Worm (Caenorhabditis elegans): Measurements from ENCODE around the gene nrde-1.

nrde-1 gene

ce11 chrIII:3670984-3671383 lies 42.3 kb upstream of the nrde-1 start:
- no peak for TF ChIP-seq unc-120 (tag; optimal IDR thresholded peaks at IDR 0.05; ENCODE audit: poor library complexity, severe bottlenecking)
- no peak for TF ChIP-seq ceh-43 (GFP tag; optimal IDR thresholded peaks at IDR 0.05)
- TF ChIP-seq flh-1 (GFP tag; optimal IDR thresholded peaks at IDR 0.05), result no peak
- no peak for TF ChIP-seq mep-1 (tag; optimal IDR thresholded peaks at IDR 0.05)
- TF ChIP-seq unc-39 (tag; optimal IDR thresholded peaks at IDR 0.05), result no peak
- no peak for TF ChIP-seq pha-4 (tag; optimal IDR thresholded peaks at IDR 0.05)
- no peak for TF ChIP-seq snpc-4 (tag; optimal IDR thresholded peaks at IDR 0.05)
- TF ChIP-seq mls-2 (tag; optimal IDR thresholded peaks at IDR 0.05), result no peak
- no peak for TF ChIP-seq elt-1 (tag; optimal IDR thresholded peaks at IDR 0.05; ENCODE audit: borderline replicate concordance, insufficient read depth)
- TF ChIP-seq tbx-8 (GFP tag; optimal IDR thresholded peaks at IDR 0.05), result no peak
- TF ChIP-seq sptf-1 (tag; optimal IDR thresholded peaks at IDR 0.05), result no peak
- TF ChIP-seq elt-3 (tag; optimal IDR thresholded peaks at IDR 0.05), result no peak
- TF ChIP-seq ztf-11 (tag; optimal IDR thresholded peaks at IDR 0.05), result no peak
- TF ChIP-seq nhr-2 (tag; optimal IDR thresholded peaks at IDR 0.05), result no peak
- no peak for TF ChIP-seq nhr-28 (tag; optimal IDR thresholded peaks at IDR 0.05)
- no peak for TF ChIP-seq ces-1 (GFP tag; optimal IDR thresholded peaks at IDR 0.05)
- TF ChIP-seq lin-32 (GFP tag; optimal IDR thresholded peaks at IDR 0.05), result no peak
- no peak for TF ChIP-seq nhr-76 (tag; optimal IDR thresholded peaks at IDR 0.05)
- TF ChIP-seq ceh-83 (GFP tag; optimal IDR thresholded peaks at IDR 0.05), result no peak

ce11 chrIII:3672839-3673238 lies 40.4 kb upstream of the nrde-1 start:
- no peak for TF ChIP-seq sem-2 (GFP tag; optimal IDR thresholded peaks at IDR 0.05)
- TF ChIP-seq sptf-1 (tag; optimal IDR thresholded peaks at IDR 0.05), result no peak
- TF ChIP-seq nhr-237 (tag; optimal IDR thresholded peaks at IDR 0.05), result peak; percentile 1
- peak; percentile 88 for TF ChIP-seq ces-1 (GFP tag; optimal IDR thresholded peaks at IDR 0.05)
- peak; percentile 55 for TF ChIP-seq pha-4 (tag; optimal IDR thresholded peaks at IDR 0.05)
- no peak for TF ChIP-seq unc-62 (GFP tag; optimal IDR thresholded peaks at IDR 0.05)
- no peak for TF ChIP-seq mab-5 (tag; optimal IDR thresholded peaks at IDR 0.05)
- TF ChIP-seq tbx-8 (GFP tag; optimal IDR thresholded peaks at IDR 0.05), result no peak
- TF ChIP-seq lin-13 (tag; optimal IDR thresholded peaks at IDR 0.05), result no peak
- TF ChIP-seq mls-2 (tag; optimal IDR thresholded peaks at IDR 0.05), result peak; percentile 24

ce11 chrIII:3674149-3674548 lies 39.1 kb upstream of the nrde-1 start:
- no peak for TF ChIP-seq sptf-1 (tag; optimal IDR thresholded peaks at IDR 0.05)
- no peak for TF ChIP-seq cnd-1 (tag; optimal IDR thresholded peaks at IDR 0.05)
- TF ChIP-seq unc-39 (tag; optimal IDR thresholded peaks at IDR 0.05), result no peak
- no peak for TF ChIP-seq lin-32 (GFP tag; optimal IDR thresholded peaks at IDR 0.05)
- TF ChIP-seq mab-5 (tag; optimal IDR thresholded peaks at IDR 0.05), result no peak
- TF ChIP-seq nhr-12 (tag; optimal IDR thresholded peaks at IDR 0.05), result no peak
- no peak for TF ChIP-seq elt-1 (tag; optimal IDR thresholded peaks at IDR 0.05; ENCODE audit: borderline replicate concordance, insufficient read depth)

ce11 chrIII:3675480-3675879 lies 37.8 kb upstream of the nrde-1 start:
- TF ChIP-seq lin-32 (GFP tag; optimal IDR thresholded peaks at IDR 0.05), result no peak
- no peak for TF ChIP-seq sptf-1 (tag; optimal IDR thresholded peaks at IDR 0.05)
- TF ChIP-seq unc-39 (tag; optimal IDR thresholded peaks at IDR 0.05), result no peak
- no peak for TF ChIP-seq ceh-43 (GFP tag; optimal IDR thresholded peaks at IDR 0.05)
- no peak for TF ChIP-seq flh-1 (GFP tag; optimal IDR thresholded peaks at IDR 0.05)
- no peak for TF ChIP-seq nhr-76 (tag; optimal IDR thresholded peaks at IDR 0.05)
- no peak for TF ChIP-seq unc-62 (GFP tag; optimal IDR thresholded peaks at IDR 0.05)
- TF ChIP-seq zip-8 (tag; optimal IDR thresholded peaks at IDR 0.05), result no peak
- no peak for TF ChIP-seq ceh-83 (GFP tag; optimal IDR thresholded peaks at IDR 0.05)
- no peak for TF ChIP-seq snpc-4 (tag; optimal IDR thresholded peaks at IDR 0.05)
- no peak for TF ChIP-seq ztf-11 (tag; optimal IDR thresholded peaks at IDR 0.05)
- TF ChIP-seq nhr-28 (tag; optimal IDR thresholded peaks at IDR 0.05), result no peak
- no peak for TF ChIP-seq tbx-8 (GFP tag; optimal IDR thresholded peaks at IDR 0.05)
- no peak for TF ChIP-seq unc-120 (tag; optimal IDR thresholded peaks at IDR 0.05; ENCODE audit: poor library complexity, severe bottlenecking)
- no peak for TF ChIP-seq elt-1 (tag; optimal IDR thresholded peaks at IDR 0.05; ENCODE audit: borderline replicate concordance, insufficient read depth)
- no peak for TF ChIP-seq lin-13 (tag; optimal IDR thresholded peaks at IDR 0.05)
- no peak for TF ChIP-seq ham-2 (GFP tag; optimal IDR thresholded peaks at IDR 0.05)

- no peak for TF ChIP-seq ceh-43 (GFP tag; optimal IDR thresholded peaks at IDR 0.05)
- TF ChIP-seq lin-13 (tag; optimal IDR thresholded peaks at IDR 0.05), result no peak
- TF ChIP-seq elt-1 (tag; optimal IDR thresholded peaks at IDR 0.05; ENCODE audit: borderline replicate concordance, insufficient read depth), result no peak
- peak; percentile 60 for TF ChIP-seq sptf-1 (tag; optimal IDR thresholded peaks at IDR 0.05)
- peak; percentile 77 for TF ChIP-seq unc-120 (tag; optimal IDR thresholded peaks at IDR 0.05; ENCODE audit: poor library complexity, severe bottlenecking)
- peak; percentile 25 for TF ChIP-seq ceh-39 (tag; optimal IDR thresholded peaks at IDR 0.05)
- TF ChIP-seq mep-1 (tag; optimal IDR thresholded peaks at IDR 0.05), result peak; percentile 56
- TF ChIP-seq ceh-83 (GFP tag; optimal IDR thresholded peaks at IDR 0.05), result no peak
- TF ChIP-seq pha-4 (tag; optimal IDR thresholded peaks at IDR 0.05), result peak; percentile 63
- TF ChIP-seq sem-2 (GFP tag; optimal IDR thresholded peaks at IDR 0.05), result no peak
- TF ChIP-seq hlh-1 (tag; optimal IDR thresholded peaks at IDR 0.05), result peak; percentile 36
- TF ChIP-seq mls-2 (tag; optimal IDR thresholded peaks at IDR 0.05), result peak; percentile 25
- TF ChIP-seq unc-62 (GFP tag; optimal IDR thresholded peaks at IDR 0.05), result no peak
- no peak for TF ChIP-seq ztf-11 (tag; optimal IDR thresholded peaks at IDR 0.05)
- no peak for TF ChIP-seq elt-3 (tag; optimal IDR thresholded peaks at IDR 0.05)
- peak; percentile 79 for TF ChIP-seq ces-1 (GFP tag; optimal IDR thresholded peaks at IDR 0.05)
- no peak for TF ChIP-seq nhr-237 (tag; optimal IDR thresholded peaks at IDR 0.05)
Observed at ce11 chrIII:3677378-3677777, 35.9 kb upstream of the nrde-1 start.

Measured in whole organism, mixed stage, embryonic.